Fruit fly (Drosophila melanogaster) whole organism, embryonic: ENCODE measurements around the gene CG9733.

ENCODE experiments used
- Bteb2 ChIP-seq: fragments of 200-800 bp; sonication (Bioruptor generic); optimal IDR thresholded peaks from 2 replicates; lab custom pipeline; 2016; ENCODE audit warnings: missing biosample characterization, missing genetic modification characterization
- CG11085 ChIP-seq: fragments of 200-800 bp; sonication (Bioruptor generic); IDR thresholded peaks from 2 replicates; pipeline ENCODE4 v1.3.6; 2022; ENCODE audit warnings: missing biosample characterization, missing genetic modification characterization
- CG13775 ChIP-seq: fragments of 200-800 bp; sonication (Bioruptor generic); optimal IDR thresholded peaks from 3 replicates; lab custom pipeline; 2017; ENCODE audit warnings: missing biosample characterization, mild to moderate bottlenecking, missing genetic modification characterization
- CG17568 ChIP-seq: fragments of 200-800 bp; sonication (Bioruptor generic); optimal IDR thresholded peaks from 2 replicates; lab custom pipeline; 2018; ENCODE audit warnings: missing biosample characterization, mild to moderate bottlenecking, missing genetic modification characterization, moderate library complexity
- CG2116 ChIP-seq: fragments of 200-800 bp; sonication (Bioruptor generic); optimal IDR thresholded peaks from 3 replicates; lab custom pipeline; 2018; ENCODE audit warnings: missing biosample characterization, mild to moderate bottlenecking, missing genetic modification characterization
- CG30431 ChIP-seq: fragments of 200-800 bp; sonication (Bioruptor generic); optimal IDR thresholded peaks from 2 replicates; lab custom pipeline; 2017; ENCODE audit warnings: missing biosample characterization, missing genetic modification characterization
- CG31441 ChIP-seq: fragments of 200-800 bp; sonication (Bioruptor generic); IDR thresholded peaks from 2 replicates; pipeline ENCODE4 v1.3.6; 2022; ENCODE audit warnings: missing biosample characterization, missing genetic modification characterization
- CG33213 ChIP-seq: fragments of 200-800 bp; sonication (Bioruptor generic); optimal IDR thresholded peaks from 3 replicates; lab custom pipeline; 2016; ENCODE audit warnings: missing biosample characterization, missing genetic modification characterization
- CG3407 ChIP-seq: fragments of 200-800 bp; sonication (Bioruptor generic); optimal IDR thresholded peaks from 2 replicates; lab custom pipeline; 2018; ENCODE audit warnings: missing biosample characterization, mild to moderate bottlenecking, missing genetic modification characterization
- CG4360 ChIP-seq: fragments of 200-800 bp; sonication (Bioruptor generic); IDR thresholded peaks from 2 replicates; pipeline ENCODE4 v1.3.6; 2022; ENCODE audit warnings: missing biosample characterization, missing genetic modification characterization
- CG4730 ChIP-seq: fragments of 200-800 bp; sonication (Bioruptor generic); IDR thresholded peaks from 2 replicates; pipeline ENCODE4 v1.3.6; 2022; ENCODE audit warnings: missing biosample characterization, missing genetic modification characterization
- CG5180 ChIP-seq: fragments of 200-800 bp; sonication (Bioruptor generic); optimal IDR thresholded peaks from 3 replicates; lab custom pipeline; 2017; ENCODE audit warnings: missing biosample characterization, missing genetic modification characterization, mild to moderate bottlenecking, moderate library complexity, missing genetic modification reagents
- CG6689 ChIP-seq: fragments of 200-800 bp; sonication (Bioruptor generic); IDR thresholded peaks from 2 replicates; pipeline ENCODE4 v1.3.6; 2022; ENCODE audit warnings: missing biosample characterization, missing genetic modification characterization
- CG6765 ChIP-seq: fragments of 200-800 bp; sonication (Bioruptor generic); optimal IDR thresholded peaks from 3 replicates; lab custom pipeline; 2017; ENCODE audit warnings: missing biosample characterization, mild to moderate bottlenecking, missing genetic modification characterization
- CG7271 ChIP-seq: fragments of 200-800 bp; sonication (Bioruptor generic); optimal IDR thresholded peaks from 2 replicates; lab custom pipeline; 2018; ENCODE audit warnings: missing biosample characterization, mild to moderate bottlenecking, missing genetic modification characterization, moderate library complexity
- CG7839 ChIP-seq: fragments of 200-800 bp; sonication (Bioruptor generic); optimal IDR thresholded peaks from 3 replicates; lab custom pipeline; 2018; ENCODE audit warnings: missing biosample characterization, mild to moderate bottlenecking, missing genetic modification characterization, moderate library complexity
- CkIIα-i1 ChIP-seq: fragments of 200-800 bp; sonication (Bioruptor generic); IDR thresholded peaks from 2 replicates; pipeline ENCODE4 v1.3.6; 2022; ENCODE audit warnings: missing biosample characterization, missing genetic modification characterization
- CrebB ChIP-seq: fragments of 200-800 bp; sonication (Bioruptor generic); optimal IDR thresholded peaks from 3 replicates; lab custom pipeline; 2018; ENCODE audit warnings: missing biosample characterization, mild to moderate bottlenecking, missing genetic modification characterization
- D19B ChIP-seq: fragments of 200-800 bp; sonication (Bioruptor generic); optimal IDR thresholded peaks from 2 replicates; lab custom pipeline; 2017; ENCODE audit warnings: missing biosample characterization, mild to moderate bottlenecking, missing genetic modification characterization
- Dll ChIP-seq: fragments of 200-800 bp; sonication (Bioruptor generic); IDR thresholded peaks from 4 replicates; pipeline ENCODE4 v1.3.6; 2022; ENCODE audit warnings: missing biosample characterization, missing genetic modification characterization; ENCODE audit not compliant: partially characterized antibody
- Fer1 ChIP-seq: fragments of 200-800 bp; sonication (Bioruptor generic); optimal IDR thresholded peaks from 2 replicates; lab custom pipeline; 2017; ENCODE audit warnings: missing biosample characterization, mild to moderate bottlenecking, missing genetic modification characterization
- HmgZ ChIP-seq: fragments of 200-800 bp; sonication (Bioruptor generic); optimal IDR thresholded peaks from 2 replicates; lab custom pipeline; 2018; ENCODE audit warnings: missing biosample characterization, mild to moderate bottlenecking, missing genetic modification characterization
- Hr39 ChIP-seq: fragments of >200 bp; optimal IDR thresholded peaks from 2 replicates; lab custom pipeline; 2017
- Myb ChIP-seq: fragments of 200-800 bp; sonication (Bioruptor generic); optimal IDR thresholded peaks from 2 replicates; lab custom pipeline; 2016; ENCODE audit warnings: missing biosample characterization, missing genetic modification characterization
- Ptx1 ChIP-seq: fragments of 200-800 bp; sonication (Bioruptor generic); IDR thresholded peaks from 2 replicates; pipeline ENCODE4 v1.3.6; 2022; ENCODE audit warnings: missing biosample characterization, missing genetic modification characterization
- Ravus ChIP-seq: fragments of 200-800 bp; sonication (Bioruptor generic); IDR thresholded peaks from 2 replicates; pipeline ENCODE4 v1.3.6; 2022; ENCODE audit warnings: missing biosample characterization, missing genetic modification characterization
- Rfx ChIP-seq: fragments of 200-800 bp; sonication (Bioruptor generic); IDR thresholded peaks from 2 replicates; pipeline ENCODE4 v1.3.6; 2022; ENCODE audit warnings: missing biosample characterization, missing genetic modification characterization
- Spps ChIP-seq: fragments of 200-800 bp; sonication (Bioruptor generic); optimal IDR thresholded peaks from 2 replicates; lab custom pipeline; 2018; ENCODE audit warnings: missing biosample characterization, mild to moderate bottlenecking, missing genetic modification characterization
- Vsx1 ChIP-seq: fragments of 200-800 bp; sonication (Bioruptor generic); optimal IDR thresholded peaks from 2 replicates; lab custom pipeline; 2017; ENCODE audit warnings: missing biosample characterization, mild to moderate bottlenecking, missing genetic modification characterization, missing genetic modification reagents
- Xbp1 ChIP-seq: fragments of 200-800 bp; sonication (Bioruptor generic); optimal IDR thresholded peaks from 3 replicates; lab custom pipeline; 2016; ENCODE audit warnings: missing biosample characterization, mild to moderate bottlenecking, missing genetic modification characterization
- YL-1 ChIP-seq: fragments of 200-800 bp; sonication (Bioruptor generic); optimal IDR thresholded peaks from 3 replicates; lab custom pipeline; 2017; ENCODE audit warnings: missing biosample characterization, mild to moderate bottlenecking, missing genetic modification characterization
- dysf ChIP-seq: fragments of 200-800 bp; sonication (Bioruptor generic); IDR thresholded peaks from 3 replicates; pipeline ENCODE4 v1.3.6; 2022; ENCODE audit warnings: missing biosample characterization, missing genetic modification characterization
- en ChIP-seq: fragments of 200-800 bp; sonication (Bioruptor generic); optimal IDR thresholded peaks from 2 replicates; lab custom pipeline; 2016; ENCODE audit warnings: missing biosample characterization, missing genetic modification characterization
- fd64A ChIP-seq: fragments of 200-800 bp; sonication (Bioruptor generic); optimal IDR thresholded peaks from 3 replicates; lab custom pipeline; 2018; ENCODE audit warnings: missing biosample characterization, mild to moderate bottlenecking, missing genetic modification characterization
- gcm2 ChIP-seq: fragments of 200-800 bp; sonication (Bioruptor generic); optimal IDR thresholded peaks from 2 replicates; lab custom pipeline; 2016; ENCODE audit warnings: missing biosample characterization, missing genetic modification characterization
- gem ChIP-seq: fragments of 200-800 bp; sonication (Bioruptor generic); optimal IDR thresholded peaks from 2 replicates; lab custom pipeline; 2019; ENCODE audit warnings: missing biosample characterization, mild to moderate bottlenecking, missing genetic modification characterization, moderate library complexity
- hb ChIP-seq: fragments of 200-800 bp; sonication (Bioruptor generic); IDR thresholded peaks from 3 replicates; pipeline ENCODE4 v1.3.6; 2022; ENCODE audit warnings: missing biosample characterization, missing genetic modification characterization; ENCODE audit not compliant: partially characterized antibody
- inv ChIP-seq: fragments of 200-800 bp; sonication (Bioruptor generic); IDR thresholded peaks from 2 replicates; pipeline ENCODE4 v1.3.6; 2022; ENCODE audit warnings: missing biosample characterization, missing genetic modification characterization; ENCODE audit not compliant: partially characterized antibody
- lola ChIP-seq, 3 experiments: fragments of >200 bp in 2 of 3; fragments of 200-800 bp in 1 of 3; sonication (Bioruptor generic) in 1 of 3; optimal IDR thresholded peaks; 2 replicates each; lab custom pipeline; 2017 to 2019; ENCODE audit warnings: missing biosample characterization in 3 of 3, missing genetic modification characterization in 3 of 3, mild to moderate bottlenecking in 1 of 3, moderate library complexity in 1 of 3
- mirr ChIP-seq: fragments of 200-800 bp; sonication (Bioruptor generic); optimal IDR thresholded peaks from 3 replicates; lab custom pipeline; 2018; ENCODE audit warnings: missing biosample characterization, mild to moderate bottlenecking, missing genetic modification characterization
- nom ChIP-seq: fragments of 200-800 bp; sonication (Bioruptor generic); optimal IDR thresholded peaks from 2 replicates; lab custom pipeline; 2017; ENCODE audit warnings: missing biosample characterization, missing genetic modification characterization, mild to moderate bottlenecking, moderate library complexity, missing genetic modification reagents
- psq ChIP-seq: fragments of 200-800 bp; sonication (Bioruptor generic); optimal IDR thresholded peaks from 2 replicates; lab custom pipeline; 2017; ENCODE audit warnings: missing biosample characterization, missing genetic modification characterization
- sens ChIP-seq: fragments of 200-800 bp; sonication (Bioruptor generic); peaks from one replicate; lab custom pipeline; 2016; ENCODE audit warnings: missing biosample characterization, missing genetic modification characterization
- sr ChIP-seq: fragments of 200-800 bp; sonication (Bioruptor generic); IDR thresholded peaks from 3 replicates; pipeline ENCODE4 v1.3.6; 2022; ENCODE audit warnings: missing biosample characterization, missing genetic modification characterization
- stc ChIP-seq: fragments of 200-800 bp; sonication (Bioruptor generic); IDR thresholded peaks from 2 replicates; pipeline ENCODE4 v1.3.6; 2022; ENCODE audit warnings: missing biosample characterization, missing genetic modification characterization
- tll ChIP-seq, 2 experiments: fragments of 200-800 bp in 1 of 2; fragments of >200 bp in 1 of 2; sonication (Bioruptor generic) in 1 of 2; optimal IDR thresholded peaks; 2 replicates each; lab custom pipeline; 2017 to 2019; ENCODE audit warnings: missing biosample characterization in 2 of 2, missing genetic modification characterization in 2 of 2, mild to moderate bottlenecking in 1 of 2, moderate library complexity in 1 of 2
- ttk ChIP-seq: fragments of 200-800 bp; sonication (Bioruptor generic); IDR thresholded peaks from 2 replicates; pipeline ENCODE4 v2.1.2; 2022; ENCODE audit warnings: missing biosample characterization, missing genetic modification characterization
- usp ChIP-seq: fragments of >200 bp; optimal IDR thresholded peaks from 2 replicates; lab custom pipeline; 2017; ENCODE audit warnings: missing biosample characterization, missing genetic modification characterization
- wor ChIP-seq: fragments of 200-800 bp; sonication (Bioruptor generic); IDR thresholded peaks from 2 replicates; pipeline ENCODE4 v1.3.6; 2022; ENCODE audit warnings: missing biosample characterization, missing genetic modification characterization

CG9733 gene

DNA sequence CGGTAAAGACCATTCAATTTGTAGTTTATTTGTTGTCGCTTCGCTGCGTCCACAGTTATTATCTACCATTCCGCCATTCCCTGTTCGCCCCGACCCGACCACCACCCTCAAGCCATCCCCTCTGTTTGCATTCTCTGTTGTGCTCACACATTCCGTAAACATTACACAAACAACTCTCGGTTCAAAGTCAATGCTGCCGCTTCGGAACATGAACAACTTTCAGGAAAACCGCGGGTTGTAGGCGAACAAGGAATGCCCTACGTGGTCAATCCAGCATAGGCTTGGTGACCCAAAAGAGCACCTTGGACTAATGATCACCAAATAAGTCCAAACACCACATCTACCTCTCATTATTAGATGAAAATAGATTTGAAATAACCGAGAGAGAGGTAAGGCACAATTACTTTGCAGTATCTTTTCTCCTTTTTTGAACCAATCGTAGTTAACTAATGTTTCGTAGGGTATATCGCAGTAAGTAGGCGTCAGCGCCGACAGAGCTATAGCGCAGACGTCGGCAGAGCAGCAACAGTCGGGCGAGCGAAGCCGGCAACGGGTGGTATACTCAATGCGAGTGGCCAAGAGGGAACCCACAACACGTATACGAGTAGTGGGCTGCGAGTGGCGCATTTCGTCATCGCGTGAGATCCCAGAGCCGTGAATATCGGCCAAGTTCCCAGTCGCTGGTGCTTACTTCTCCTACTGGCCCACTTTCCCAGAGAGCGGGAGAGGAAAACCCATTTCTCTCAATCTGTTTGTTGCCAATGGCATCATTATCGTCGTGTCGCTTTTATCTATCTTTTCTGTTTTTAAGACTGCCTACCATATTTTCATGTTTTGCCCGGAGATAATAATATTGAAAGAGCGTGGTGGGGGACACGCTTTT is 43.2 kb downstream of the CG9733 start (continued):
- TF ChIP-seq CG30431 (peak; percentile 89), CG17568 (GFP tag; lab: Kevin White, UChicago) (peak; percentile 74), psq (GFP tag; lab: Kevin White, UChicago) (peak; percentile 94), Vsx1 (peak; percentile 91), CrebB (tag; lab: Kevin White, UChicago) (peak; percentile 78), Dll (no peak), CG33213 (GFP tag; lab: Kevin White, UChicago) (peak; percentile 97), HmgZ (tag; lab: Kevin White, UChicago) (peak; percentile 94), CG3407 (GFP tag; lab: Kevin White, UChicago) (peak; percentile 88), CG11085 (peak; percentile 86), D19B (GFP tag; lab: Kevin White, UChicago) (peak; percentile 93), CG6689 (GFP tag; lab: Robert Waterston, UW) (peak; percentile 95), sr (peak; percentile 44; the same call in 2 of the 3 replicates), CG7271 (tag; lab: Kevin White, UChicago) (peak; percentile 56), CG5180 (GFP tag; lab: Kevin White, UChicago) (peak; percentile 87), lola (GFP tag; optimal IDR thresholded peaks at IDR 0.05; lab: Kevin White, UChicago) (peak in 1 of 3 experiments; percentile 81), Bteb2 (GFP tag; lab: Kevin White, UChicago) (peak; percentile 90), ttk (GFP tag; lab: Robert Waterston, UW) (peak; percentile 95), Myb (GFP tag; lab: Kevin White, UChicago) (peak; percentile 89), gcm2 (GFP tag; lab: Kevin White, UChicago) (peak; percentile 66), Hr39 (lab: Kevin White, UChicago) (no peak), hb (no peak), fd64A (peak; percentile 91), CG4360 (GFP tag; lab: Robert Waterston, UW) (peak; percentile 18; the same call in 1 of the 2 replicates), CG31441 (peak; percentile 94), CG7839 (peak; percentile 97), stc (GFP tag; lab: Robert Waterston, UW) (peak; percentile 92), Rfx (GFP tag; lab: Robert Waterston, UW) (peak; percentile 95), CG6765 (GFP tag; lab: Kevin White, UChicago) (peak; percentile 90), tll (GFP tag; optimal IDR thresholded peaks at IDR 0.05; lab: Kevin White, UChicago) (peak in 1 of 2 experiments; percentile 59), sens (GFP tag; lab: Kevin White, UChicago) (peak; percentile 100), CG2116 (GFP tag; lab: Kevin White, UChicago) (peak; percentile 62), en (GFP tag; lab: Kevin White, UChicago) (peak; percentile 89), Ptx1 (peak; percentile 95), inv (GFP tag; lab: Robert Waterston, UW) (no peak), Spps (tag; lab: Kevin White, UChicago) (peak; percentile 80), wor (peak; percentile 92), Fer1 (peak; percentile 98), CkIIα-i1 (GFP tag; lab: Robert Waterston, UW) (peak; percentile 88), nom (GFP tag; lab: Kevin White, UChicago) (peak; percentile 26), gem (tag; lab: Kevin White, UChicago) (peak; percentile 96), usp (no peak), YL-1 (GFP tag; lab: Kevin White, UChicago) (peak; percentile 56), dysf (GFP tag; lab: Robert Waterston, UW) (peak; percentile 97), Xbp1 (GFP tag; lab: Kevin White, UChicago) (peak; percentile 93), mirr (GFP tag; lab: Kevin White, UChicago) (peak; percentile 89), Ravus (GFP tag; lab: Robert Waterston, UW) (peak; percentile 92), CG13775 (peak; percentile 85), CG4730 (GFP tag; lab: Robert Waterston, UW) (peak; percentile 88)
